Fruit fly (Drosophila melanogaster) whole organism, prepupa: ENCODE results near the gene Pgant4.

Experiments
- CG10631 ChIP-seq: fragments of 200-800 bp; sonication (Bioruptor generic); optimal IDR thresholded peaks from 2 replicates; lab custom pipeline; 2016; ENCODE audit warnings: missing biosample characterization, missing genetic modification characterization
- CG11902 ChIP-seq: fragments of 200-800 bp; sonication (Bioruptor generic); optimal IDR thresholded peaks from 3 replicates; lab custom pipeline; 2016; ENCODE audit warnings: missing biosample characterization, missing genetic modification characterization
- CG6854 ChIP-seq: fragments of 200-800 bp; sonication (Bioruptor generic); optimal IDR thresholded peaks from 2 replicates; lab custom pipeline; 2017; ENCODE audit warnings: missing biosample characterization, mild to moderate bottlenecking, missing genetic modification characterization
- fd85E ChIP-seq: fragments of 200-800 bp; sonication (Bioruptor generic); optimal IDR thresholded peaks from 3 replicates; lab custom pipeline; 2016; ENCODE audit warnings: missing biosample characterization, missing genetic modification characterization
- net ChIP-seq: fragments of 200-800 bp; sonication (Bioruptor generic); optimal IDR thresholded peaks from 3 replicates; lab custom pipeline; 2016; ENCODE audit warnings: missing biosample characterization, missing genetic modification characterization
- pdm3 ChIP-seq: fragments of 200-800 bp; sonication (Bioruptor generic); optimal IDR thresholded peaks from 3 replicates; lab custom pipeline; 2016; ENCODE audit warnings: missing biosample characterization, missing genetic modification characterization

dm6 chr2L:3479697-3480442 lies 7.5 kb downstream of the Pgant4 start:
- no peak for TF ChIP-seq CG10631 (GFP tag; lab: Kevin White, UChicago)
- no peak for TF ChIP-seq CG11902 (GFP tag; lab: Kevin White, UChicago)
- TF ChIP-seq fd85E, result no peak
- no peak for TF ChIP-seq pdm3 (GFP tag; lab: Kevin White, UChicago)
- no peak for TF ChIP-seq net (GFP tag; lab: Kevin White, UChicago)
- no peak for TF ChIP-seq CG6854 (GFP tag; lab: Kevin White, UChicago)
